Worm (Caenorhabditis elegans): ENCODE measurements around the gene nas-39.

ce11 chrX:16447116-16447515, 9.6 kb upstream of the nas-39 start:
- TF ChIP-seq nhr-11 (tag; optimal IDR thresholded peaks at IDR 0.05) (no peak), zag-1 (tag; optimal IDR thresholded peaks at IDR 0.05) (no peak), nhr-25 (tag; optimal IDR thresholded peaks at IDR 0.05) (peak; percentile 23), nhr-237 (tag; optimal IDR thresholded peaks at IDR 0.05) (no peak), sea-2 (GFP tag; optimal IDR thresholded peaks at IDR 0.05) (no peak), ztf-4 (tag; optimal IDR thresholded peaks at IDR 0.05) (no peak), lin-39 (tag; optimal IDR thresholded peaks at IDR 0.05) (no peak), jun-1 (tag; optimal IDR thresholded peaks at IDR 0.05) (no peak)

Measured in whole organism, L3 larva.